Fruit fly (Drosophila melanogaster) whole organism, embryonic: ENCODE results near the gene Dmtn.

ENCODE experiments used
- ATbp ChIP-seq: fragments of 200-800 bp; sonication (Bioruptor generic); optimal IDR thresholded peaks from 2 replicates; lab custom pipeline; 2017; ENCODE audit warnings: missing biosample characterization, mild to moderate bottlenecking, missing genetic modification characterization, missing genetic modification reagents
- CG11504 ChIP-seq: fragments of 200-800 bp; sonication (Bioruptor generic); optimal IDR thresholded peaks from 3 replicates; lab custom pipeline; 2019; ENCODE audit warnings: missing biosample characterization, mild to moderate bottlenecking, missing genetic modification characterization, moderate library complexity
- CG12769 ChIP-seq: fragments of 200-800 bp; sonication (Bioruptor generic); optimal IDR thresholded peaks from 2 replicates; lab custom pipeline; 2019; ENCODE audit warnings: missing biosample characterization, mild to moderate bottlenecking, missing genetic modification characterization, moderate library complexity
- CG13424 ChIP-seq: fragments of 200-800 bp; sonication (Bioruptor generic); optimal IDR thresholded peaks from 2 replicates; lab custom pipeline; 2019; ENCODE audit warnings: missing biosample characterization, mild to moderate bottlenecking, missing genetic modification characterization, moderate library complexity
- CG14667 ChIP-seq: fragments of 200-800 bp; sonication (Bioruptor generic); IDR thresholded peaks from 2 replicates; pipeline ENCODE4 v1.3.6; 2022; ENCODE audit warnings: missing biosample characterization, missing genetic modification characterization
- CG15269 ChIP-seq: fragments of 200-800 bp; sonication (Bioruptor generic); optimal IDR thresholded peaks from 2 replicates; lab custom pipeline; 2018; ENCODE audit warnings: missing biosample characterization, mild to moderate bottlenecking, missing genetic modification characterization, moderate library complexity
- CG1529 ChIP-seq: fragments of 200-800 bp; sonication (Bioruptor generic); optimal IDR thresholded peaks from 3 replicates; lab custom pipeline; 2018; ENCODE audit warnings: missing biosample characterization, missing genetic modification characterization
- CG16779 ChIP-seq: fragments of 200-800 bp; sonication (Bioruptor generic); IDR thresholded peaks from 2 replicates; pipeline ENCODE4 v1.3.6; 2022; ENCODE audit warnings: missing biosample characterization, missing genetic modification characterization
- CG2199 ChIP-seq: fragments of 200-800 bp; sonication (Bioruptor generic); IDR thresholded peaks from 3 replicates; pipeline ENCODE4 v1.3.6; 2022; ENCODE audit warnings: missing biosample characterization, missing genetic modification characterization
- CG2712 ChIP-seq: fragments of 200-800 bp; optimal IDR thresholded peaks from 3 replicates; lab custom pipeline; 2019; ENCODE audit warnings: missing biosample characterization, mild to moderate bottlenecking, missing genetic modification characterization, moderate library complexity
- CG31441 ChIP-seq: fragments of 200-800 bp; sonication (Bioruptor generic); IDR thresholded peaks from 2 replicates; pipeline ENCODE4 v1.3.6; 2022; ENCODE audit warnings: missing biosample characterization, missing genetic modification characterization
- CG4820 ChIP-seq: fragments of 200-800 bp; sonication (Bioruptor generic); optimal IDR thresholded peaks from 3 replicates; lab custom pipeline; 2016; ENCODE audit warnings: missing biosample characterization, missing genetic modification characterization
- CG6683 ChIP-seq: fragments of 200-800 bp; sonication (Bioruptor generic); optimal IDR thresholded peaks from 2 replicates; lab custom pipeline; 2017; ENCODE audit warnings: missing biosample characterization, mild to moderate bottlenecking, missing genetic modification characterization, missing genetic modification reagents
- CG6813 ChIP-seq: fragments of 200-800 bp; sonication (Bioruptor generic); optimal IDR thresholded peaks from 2 replicates; lab custom pipeline; 2017; ENCODE audit warnings: missing biosample characterization, missing genetic modification characterization, mild to moderate bottlenecking, moderate library complexity, missing genetic modification reagents
- CG7839 ChIP-seq: fragments of 200-800 bp; sonication (Bioruptor generic); optimal IDR thresholded peaks from 3 replicates; lab custom pipeline; 2018; ENCODE audit warnings: missing biosample characterization, mild to moderate bottlenecking, missing genetic modification characterization, moderate library complexity
- CG7987 ChIP-seq: fragments of 200-800 bp; sonication (Bioruptor generic); optimal IDR thresholded peaks from 2 replicates; lab custom pipeline; 2018; ENCODE audit warnings: missing biosample characterization, mild to moderate bottlenecking, missing genetic modification characterization, moderate library complexity
- CG9437 ChIP-seq: fragments of 200-800 bp; sonication (Bioruptor generic); optimal IDR thresholded peaks from 2 replicates; lab custom pipeline; 2018; ENCODE audit warnings: missing biosample characterization, mild to moderate bottlenecking, missing genetic modification characterization
- CG9817 ChIP-seq: fragments of 200-800 bp; sonication (Bioruptor generic); optimal IDR thresholded peaks from 2 replicates; lab custom pipeline; 2018; ENCODE audit warnings: missing biosample characterization, mild to moderate bottlenecking, missing genetic modification characterization, moderate library complexity
- D ChIP-seq, 2 experiments: fragments of 200-800 bp in 1 of 2; fragments of >200 bp in 1 of 2; sonication (Bioruptor generic) in 1 of 2; optimal IDR thresholded peaks; 2 replicates in 1 of 2; 3 replicates in 1 of 2; lab custom pipeline; 2017; ENCODE audit warnings: mild to moderate bottlenecking in 1 of 2, missing biosample characterization in 1 of 2, missing genetic modification characterization in 1 of 2, missing genetic modification reagents in 1 of 2
- D19B ChIP-seq: fragments of 200-800 bp; sonication (Bioruptor generic); optimal IDR thresholded peaks from 2 replicates; lab custom pipeline; 2017; ENCODE audit warnings: missing biosample characterization, mild to moderate bottlenecking, missing genetic modification characterization
- Drgx ChIP-seq: fragments of 200-800 bp; sonication (Bioruptor generic); IDR thresholded peaks from 2 replicates; pipeline ENCODE4 v1.3.6; 2022; ENCODE audit warnings: missing biosample characterization, missing genetic modification characterization
- Elba2 ChIP-seq: fragments of 200-800 bp; sonication (Bioruptor generic); optimal IDR thresholded peaks from 3 replicates; lab custom pipeline; 2016; ENCODE audit warnings: missing biosample characterization, missing genetic modification characterization
- Fer1 ChIP-seq: fragments of 200-800 bp; sonication (Bioruptor generic); optimal IDR thresholded peaks from 2 replicates; lab custom pipeline; 2017; ENCODE audit warnings: missing biosample characterization, mild to moderate bottlenecking, missing genetic modification characterization
- Gsc ChIP-seq: fragments of 200-800 bp; sonication (Bioruptor generic); IDR thresholded peaks from 2 replicates; pipeline ENCODE4 v1.3.6; 2022; ENCODE audit warnings: missing biosample characterization, missing genetic modification characterization
- HLHmδ ChIP-seq: fragments of 200-800 bp; sonication (Bioruptor generic); optimal IDR thresholded peaks from 2 replicates; lab custom pipeline; 2018; ENCODE audit warnings: missing biosample characterization, mild to moderate bottlenecking, missing genetic modification characterization, moderate library complexity
- MESR4 ChIP-seq: fragments of 200-800 bp; sonication (Bioruptor generic); optimal IDR thresholded peaks from 2 replicates; lab custom pipeline; 2018; ENCODE audit warnings: missing biosample characterization, mild to moderate bottlenecking, missing genetic modification characterization, moderate library complexity
- Med ChIP-seq: fragments of 200-800 bp; sonication (Bioruptor generic); peaks from one replicate; lab custom pipeline; 2016; ENCODE audit warnings: missing biosample characterization, missing genetic modification characterization, mild to moderate bottlenecking, inconsistent platforms, moderate library complexity
- Neu2 ChIP-seq: fragments of 200-800 bp; sonication (Bioruptor generic); optimal IDR thresholded peaks from 3 replicates; lab custom pipeline; 2016; ENCODE audit warnings: missing biosample characterization, missing genetic modification characterization, borderline replicate concordance
- Oli ChIP-seq: fragments of 200-800 bp; sonication (Bioruptor generic); optimal IDR thresholded peaks from 2 replicates; lab custom pipeline; 2018; ENCODE audit warnings: missing biosample characterization, mild to moderate bottlenecking, missing genetic modification characterization, moderate library complexity
- Pdp1 ChIP-seq, 2 experiments: fragments of 200-800 bp; sonication (Bioruptor generic); optimal IDR thresholded peaks; 3 replicates each; lab custom pipeline; 2016; ENCODE audit warnings: missing biosample characterization in 2 of 2, missing genetic modification characterization in 2 of 2, mild to moderate bottlenecking in 1 of 2, moderate library complexity in 1 of 2
- Sry-δ ChIP-seq: fragments of 200-800 bp; sonication (Bioruptor generic); optimal IDR thresholded peaks from 2 replicates; lab custom pipeline; 2016; ENCODE audit warnings: missing biosample characterization, missing genetic modification characterization
- Xbp1 ChIP-seq: fragments of 200-800 bp; sonication (Bioruptor generic); optimal IDR thresholded peaks from 3 replicates; lab custom pipeline; 2016; ENCODE audit warnings: missing biosample characterization, mild to moderate bottlenecking, missing genetic modification characterization
- abd-A ChIP-seq: fragments of 200-800 bp; sonication (Bioruptor generic); optimal IDR thresholded peaks from 3 replicates; lab custom pipeline; 2019; ENCODE audit warnings: missing biosample characterization, mild to moderate bottlenecking, missing genetic modification characterization, moderate library complexity
- cad ChIP-seq: fragments of >200 bp; optimal IDR thresholded peaks from 2 replicates; lab custom pipeline; 2017; ENCODE audit warnings: missing biosample characterization, missing genetic modification characterization
- crol ChIP-seq: fragments of 200-800 bp; sonication (Bioruptor generic); IDR thresholded peaks from 2 replicates; pipeline ENCODE4 v1.3.6; 2022; ENCODE audit warnings: missing biosample characterization, missing genetic modification characterization
- ems ChIP-seq: fragments of 200-800 bp; sonication (Bioruptor generic); optimal IDR thresholded peaks from 3 replicates; lab custom pipeline; 2016; ENCODE audit warnings: missing biosample characterization, missing genetic modification characterization
- grau ChIP-seq: fragments of 200-800 bp; optimal IDR thresholded peaks from 3 replicates; lab custom pipeline; 2019; ENCODE audit warnings: missing biosample characterization, mild to moderate bottlenecking, missing genetic modification characterization, moderate library complexity
- hb ChIP-seq: fragments of 200-800 bp; sonication (Bioruptor generic); IDR thresholded peaks from 3 replicates; pipeline ENCODE4 v1.3.6; 2022; ENCODE audit warnings: missing biosample characterization, missing genetic modification characterization; ENCODE audit not compliant: partially characterized antibody
- insv ChIP-seq, 2 experiments: fragments of 200-800 bp; sonication (Bioruptor generic); optimal IDR thresholded peaks; 3 replicates each; lab custom pipeline; 2016 to 2018; ENCODE audit warnings: missing biosample characterization in 2 of 2, missing genetic modification characterization in 2 of 2
- kni ChIP-seq: fragments of 200-800 bp; sonication (Bioruptor generic); optimal IDR thresholded peaks from 3 replicates; lab custom pipeline; 2017; ENCODE audit warnings: mild to moderate bottlenecking, missing biosample characterization, missing genetic modification reagents, missing genetic modification characterization
- nom ChIP-seq: fragments of 200-800 bp; sonication (Bioruptor generic); optimal IDR thresholded peaks from 2 replicates; lab custom pipeline; 2017; ENCODE audit warnings: missing biosample characterization, missing genetic modification characterization, mild to moderate bottlenecking, moderate library complexity, missing genetic modification reagents
- onecut ChIP-seq: fragments of 200-800 bp; sonication (Bioruptor generic); IDR thresholded peaks from 2 replicates; pipeline ENCODE4 v1.3.6; 2022; ENCODE audit warnings: missing biosample characterization, missing genetic modification characterization
- pros ChIP-seq: fragments of 200-800 bp; sonication (Bioruptor generic); optimal IDR thresholded peaks from 3 replicates; lab custom pipeline; 2019; ENCODE audit warnings: missing biosample characterization, mild to moderate bottlenecking, missing genetic modification characterization, moderate library complexity
- psq ChIP-seq: fragments of 200-800 bp; sonication (Bioruptor generic); optimal IDR thresholded peaks from 2 replicates; lab custom pipeline; 2017; ENCODE audit warnings: missing biosample characterization, missing genetic modification characterization
- rib ChIP-seq: fragments of 200-800 bp; sonication (Bioruptor generic); IDR thresholded peaks from 2 replicates; pipeline ENCODE4 v1.3.6; 2022; ENCODE audit warnings: missing biosample characterization, missing genetic modification characterization
- so ChIP-seq: fragments of 200-800 bp; sonication (Bioruptor generic); IDR thresholded peaks from 3 replicates; pipeline ENCODE4 v1.3.6; 2022; ENCODE audit warnings: missing biosample characterization, missing genetic modification characterization
- tna ChIP-seq: fragments of 200-800 bp; sonication (Bioruptor generic); IDR thresholded peaks from 2 replicates; pipeline ENCODE4 v1.3.6; 2022; ENCODE audit warnings: missing biosample characterization, missing genetic modification characterization; ENCODE audit not compliant: partially characterized antibody
- z ChIP-seq: fragments of 200-800 bp; sonication (Bioruptor generic); IDR thresholded peaks from 3 replicates; pipeline ENCODE4 v1.3.6; 2022; ENCODE audit warnings: missing biosample characterization, missing genetic modification characterization

Dmtn gene

DNA sequence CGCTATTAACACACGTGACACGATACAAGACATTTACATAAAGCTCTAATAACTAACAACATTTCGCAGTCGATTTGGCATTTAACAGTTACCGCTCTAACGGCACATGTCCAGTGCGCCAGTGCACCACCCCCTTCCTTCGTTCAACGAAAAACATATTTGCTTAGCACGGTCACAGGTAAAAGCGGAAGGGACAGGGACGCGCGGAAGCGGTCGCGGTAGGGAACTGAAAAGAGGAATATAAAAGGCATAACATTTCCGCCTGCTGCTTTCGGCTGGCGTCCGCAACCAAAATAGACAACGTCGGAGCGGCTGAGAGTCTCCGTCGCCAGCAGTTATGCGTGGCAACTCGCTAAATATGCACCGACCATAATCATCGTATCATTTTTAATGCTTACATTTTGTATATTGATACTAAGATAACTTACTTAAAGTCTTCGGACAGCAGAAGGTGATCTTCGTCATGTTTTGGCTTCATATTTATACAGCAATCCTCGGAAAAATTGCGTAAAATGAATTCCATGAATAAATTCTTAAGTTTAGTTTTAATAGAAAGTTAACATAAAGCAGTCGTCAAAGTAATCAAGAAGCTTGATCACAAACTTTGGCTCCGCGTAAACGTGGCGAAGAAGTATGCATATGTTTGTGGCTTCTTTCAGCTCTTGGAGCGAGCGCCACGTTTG lies 53.9 kb downstream of the Dmtn start (continued):
- TF ChIP-seq Xbp1 (GFP tag; lab: Kevin White, UChicago): no peak
- TF ChIP-seq CG31441 (GFP tag; lab: Robert Waterston, UW): peak; percentile 41; the same call in 1 of the 2 replicates
- peak; percentile 38 for TF ChIP-seq CG7839 (tag; lab: Kevin White, UChicago)
- peak in 1 of 2 experiments; percentile 22 for TF ChIP-seq Pdp1 (GFP tag; optimal IDR thresholded peaks at IDR 0.05; lab: Kevin White, UChicago)
- peak; percentile 25; the same call in 1 of the 2 replicates for TF ChIP-seq tna
- no peak for TF ChIP-seq Fer1 (GFP tag; lab: Kevin White, UChicago)
- TF ChIP-seq CG4820 (GFP tag; lab: Kevin White, UChicago): peak; percentile 77
- no peak for TF ChIP-seq Gsc
- TF ChIP-seq CG15269: peak; percentile 10
- TF ChIP-seq CG2712 (tag; lab: Kevin White, UChicago): peak; percentile 51
- TF ChIP-seq Oli (tag; lab: Kevin White, UChicago): peak; percentile 35
- peak; percentile 54 for TF ChIP-seq CG11504 (tag; lab: Kevin White, UChicago)
- peak; percentile 75 for TF ChIP-seq crol (GFP tag; lab: Robert Waterston, UW)
- TF ChIP-seq ems: no peak
- TF ChIP-seq hb (GFP tag; lab: Robert Waterston, UW): no peak
- no peak for TF ChIP-seq CG14667 (GFP tag; lab: Robert Waterston, UW)
- peak; percentile 70 for TF ChIP-seq CG12769 (tag; lab: Kevin White, UChicago)
- no peak for TF ChIP-seq Sry-δ
- TF ChIP-seq grau (tag; lab: Kevin White, UChicago): peak; percentile 32
- TF ChIP-seq CG9817 (tag; lab: Kevin White, UChicago): peak; percentile 11
- no peak for TF ChIP-seq rib (GFP tag; lab: Robert Waterston, UW)
- peak; percentile 56 for TF ChIP-seq CG13424 (tag; lab: Kevin White, UChicago)
- peak; percentile 23 for TF ChIP-seq ATbp
- TF ChIP-seq D19B (GFP tag; lab: Kevin White, UChicago): no peak

DNA sequence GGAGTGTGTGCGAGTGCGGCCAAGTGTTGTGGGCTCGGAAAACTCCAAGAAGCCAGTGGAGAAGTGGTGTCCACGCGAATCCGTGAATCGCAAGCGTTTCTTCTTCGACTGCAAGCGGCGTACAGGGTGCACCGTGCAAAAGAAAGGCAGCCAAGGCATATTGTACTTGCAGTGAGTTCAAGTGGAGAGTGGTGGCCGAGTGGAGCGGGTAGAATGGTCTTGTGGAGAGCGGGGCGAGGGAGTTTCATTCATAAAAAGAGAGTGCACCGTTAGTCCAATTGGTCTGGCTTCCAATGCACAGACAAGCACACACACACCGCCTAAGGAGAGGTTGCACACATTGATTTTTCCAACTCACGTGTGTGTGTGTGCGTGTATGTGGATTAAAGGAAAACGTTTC lies 54.5 kb downstream of the Dmtn start:
- TF ChIP-seq so: peak; percentile 44; the same call in 1 of the 3 replicates
- peak; percentile 79 for TF ChIP-seq pros
- TF ChIP-seq MESR4: peak; percentile 51
- peak; percentile 4 for TF ChIP-seq D (optimal IDR thresholded peaks at IDR 0.05; lab: Kevin White, UChicago)
- no peak for TF ChIP-seq D (GFP tag; optimal IDR thresholded peaks at IDR 0.05; lab: Kevin White, UChicago)
- TF ChIP-seq z: 0 out of 3 replicates have a peak, but pooled peaks have one; percentile 31
- 0 out of 2 replicates have a peak, but pooled peaks have one; percentile 16 for TF ChIP-seq CG16779
- peak; percentile 21 for TF ChIP-seq kni (GFP tag; lab: Kevin White, UChicago)
- TF ChIP-seq cad (GFP tag; lab: Kevin White, UChicago): peak; percentile 61
- peak; percentile 27 for TF ChIP-seq Med (GFP tag; lab: Kevin White, UChicago)
- TF ChIP-seq CG7987: no peak
- TF ChIP-seq onecut (GFP tag; lab: Robert Waterston, UW): peak; percentile 84
- peak; percentile 21 for TF ChIP-seq CG6813 (GFP tag; lab: Kevin White, UChicago)
- TF ChIP-seq CG2199: peak; percentile 66; the same call in 1 of the 3 replicates
- peak; percentile 56 for TF ChIP-seq Elba2 (GFP tag; lab: Kevin White, UChicago)
- no peak for TF ChIP-seq abd-A (tag; lab: Kevin White, UChicago)
- peak; percentile 20 for TF ChIP-seq HLHmδ (GFP tag; lab: Kevin White, UChicago)
- no peak for TF ChIP-seq CG6683 (GFP tag; lab: Kevin White, UChicago)
- no peak for TF ChIP-seq CG1529 (GFP tag; lab: Kevin White, UChicago)
- peak; percentile 39 for TF ChIP-seq Neu2
- peak; percentile 22 for TF ChIP-seq CG9437 (GFP tag; lab: Kevin White, UChicago)
- peak; percentile 23; the same call in 1 of the 2 replicates for TF ChIP-seq Drgx (GFP tag; lab: Robert Waterston, UW)
- TF ChIP-seq psq (GFP tag; lab: Kevin White, UChicago): no peak
- peak; percentile 35 for TF ChIP-seq nom (GFP tag; lab: Kevin White, UChicago)
- TF ChIP-seq insv (GFP tag; optimal IDR thresholded peaks at IDR 0.05; lab: Kevin White, UChicago): peak; percentile 44 to 93
